Worm (Caenorhabditis elegans): ENCODE results near the gene C35B1.9.
A peak's percentile ranks its signal among the peaks of the same experiment; 100 is the strongest.

C35B1.9 gene

ce11 chrIV:4102720-4103119 is 22.0 kb upstream of the C35B1.9 start, which contains the start of gene ubc-1:
Gene ubc-1, plus strand, starts transcription at chrIV:4103020.
- no peak for TF ChIP-seq attf-4 (tag; optimal IDR thresholded peaks at IDR 0.05)
- TF ChIP-seq T20F7.1 (GFP tag; optimal IDR thresholded peaks at IDR 0.05): no peak
- TF ChIP-seq unc-62 (GFP tag; optimal IDR thresholded peaks at IDR 0.05 in 1 of 2): peak in 1 of 2 experiments; percentile 58
- TF ChIP-seq unc-62 (tag; optimal IDR thresholded peaks at IDR 0.05): no peak

ce11 chrIV:4099773-4100172 is 19.0 kb upstream of the C35B1.9 start:
- TF ChIP-seq nhr-111 (GFP tag; optimal IDR thresholded peaks at IDR 0.05) (no peak), ceh-20 (GFP tag; IDR thresholded peaks at IDR 0.05) (no peak), daf-16 (GFP tag; optimal IDR thresholded peaks at IDR 0.05) (peak in 1 of 2 experiments; percentile 95), daf-16 (tag; optimal IDR thresholded peaks at IDR 0.05) (no peak), hlh-30 (tag; optimal IDR thresholded peaks at IDR 0.05; ENCODE audit: insufficient read depth) (peak; percentile 45)

DNA sequence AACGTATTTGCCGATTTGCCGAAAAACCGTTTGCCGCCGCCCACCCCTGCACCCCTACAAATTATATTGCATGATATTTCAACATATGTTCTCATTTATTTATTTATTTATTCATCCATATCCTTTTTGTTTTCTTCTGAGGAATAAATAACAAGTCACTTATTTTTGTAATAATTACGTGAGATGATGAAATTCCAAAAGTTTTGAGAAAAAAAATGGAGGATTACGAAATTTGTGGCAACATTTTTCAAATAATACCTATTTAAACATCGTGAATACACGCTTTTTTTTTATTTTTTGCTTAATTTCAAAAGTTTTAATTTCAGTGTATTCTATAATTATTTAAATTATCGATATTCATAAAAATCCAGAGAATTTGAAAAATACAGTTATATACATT is 16.2 kb upstream of the C35B1.9 start:
- TF ChIP-seq madf-9 (GFP tag; conservative IDR thresholded peaks at IDR 0.05) (peak; percentile 26; the same call in 1 of the 2 replicates), vab-7 (GFP tag; IDR thresholded peaks at IDR 0.05) (no peak), duxl-1 (tag; optimal IDR thresholded peaks at IDR 0.05; ENCODE audit: poor library complexity) (no peak), aha-1 (tag) (peak; percentile 61)

DNA sequence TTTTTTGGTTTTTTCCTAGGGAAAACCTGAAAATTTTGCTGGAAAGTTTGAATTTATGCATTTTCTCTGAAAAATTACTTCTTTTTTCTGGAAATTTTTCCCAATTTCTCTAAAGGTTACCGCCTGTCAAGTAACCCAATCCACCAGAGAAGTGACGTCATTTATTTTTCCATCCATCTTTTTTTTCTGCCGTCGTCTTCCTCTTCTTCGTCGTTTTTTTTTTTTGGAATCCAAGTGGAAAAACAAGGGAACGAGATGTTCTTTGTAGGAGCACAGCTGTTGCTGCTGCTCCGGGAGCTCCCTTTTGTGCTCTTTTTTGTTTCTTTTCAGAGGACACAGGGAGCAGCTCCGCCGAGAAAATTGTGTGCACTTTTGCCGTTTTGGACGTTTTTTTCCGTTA is 13.6 kb upstream of the C35B1.9 start:
- TF ChIP-seq lsy-2 (tag; optimal IDR thresholded peaks at IDR 0.05) (peak in 1 of 2 experiments; percentile 12), lin-39 (tag; optimal IDR thresholded peaks at IDR 0.05) (no peak), fkh-10 (GFP tag; optimal IDR thresholded peaks at IDR 0.05) (no peak), aha-1 (tag) (peak; percentile 86), hlh-11 (tag; optimal IDR thresholded peaks at IDR 0.05) (peak; percentile 16), unc-39 (tag; optimal IDR thresholded peaks at IDR 0.05) (no peak), Y48G9A.11 (GFP tag; IDR thresholded peaks at IDR 0.05) (no peak), ceh-20 (GFP tag; IDR thresholded peaks at IDR 0.05) (0 out of 2 replicates have a peak, but pooled peaks have one; percentile 20), hmg-1.1 (GFP tag; IDR thresholded peaks at IDR 0.05) (no peak), spr-1 (tag; optimal IDR thresholded peaks at IDR 0.05) (no peak), snpc-1.2 (GFP tag; IDR thresholded peaks at IDR 0.05) (no peak), mep-1 (tag; optimal IDR thresholded peaks at IDR 0.05) (no peak), nhr-42 (GFP tag; IDR thresholded peaks at IDR 0.05) (no peak), nhr-28 (tag; optimal IDR thresholded peaks at IDR 0.05) (no peak), ceh-28 (tag; optimal IDR thresholded peaks at IDR 0.05) (no peak), F37D6.2 (tag; optimal IDR thresholded peaks at IDR 0.05) (no peak), dpl-1 (GFP tag; optimal IDR thresholded peaks at IDR 0.05) (no peak), R02D3.7 (tag; optimal IDR thresholded peaks at IDR 0.05) (no peak), daf-19 (GFP tag; conservative IDR thresholded peaks at IDR 0.05) (no peak), daf-16 (GFP tag; optimal IDR thresholded peaks at IDR 0.05) (peak in 1 of 2 experiments; percentile 69), daf-16 (tag; optimal IDR thresholded peaks at IDR 0.05) (no peak), mes-2 (tag; optimal IDR thresholded peaks at IDR 0.05; ENCODE audit: poor library complexity, severe bottlenecking) (peak; percentile 1), F10B5.3 (tag; optimal IDR thresholded peaks at IDR 0.05) (no peak), madf-9 (GFP tag; conservative IDR thresholded peaks at IDR 0.05) (no peak), dve-1 (tag; optimal IDR thresholded peaks at IDR 0.05; ENCODE audit: insufficient read depth) (no peak), php-3 (GFP tag; IDR thresholded peaks at IDR 0.05) (no peak), F26F4.8 (GFP tag; conservative IDR thresholded peaks at IDR 0.05) (no peak), T20F7.1 (GFP tag; optimal IDR thresholded peaks at IDR 0.05) (no peak), fos-1 (tag; optimal IDR thresholded peaks at IDR 0.05) (no peak), nhr-6 (tag; optimal IDR thresholded peaks at IDR 0.05) (no peak)
